Fruit fly (Drosophila melanogaster) whole organism, adult: ENCODE measurements around the gene homer.

Experiments
- CG11617 ChIP-seq: fragments of 200-800 bp; sonication (Bioruptor generic); optimal IDR thresholded peaks from 2 replicates; lab custom pipeline; 2017; ENCODE audit warnings: mild to moderate bottlenecking, missing biosample characterization, missing genetic modification reagents, missing genetic modification characterization
- CG12768 ChIP-seq: fragments of 200-800 bp; sonication (Bioruptor generic); optimal IDR thresholded peaks from 2 replicates; lab custom pipeline; 2017; ENCODE audit warnings: missing biosample characterization, missing genetic modification characterization, mild to moderate bottlenecking, moderate library complexity, missing genetic modification reagents
- CG14711 ChIP-seq: fragments of 200-800 bp; sonication (Bioruptor generic); optimal IDR thresholded peaks from 2 replicates; lab custom pipeline; 2018; ENCODE audit warnings: missing biosample characterization, mild to moderate bottlenecking, missing genetic modification characterization, moderate library complexity
- CG1620 ChIP-seq: fragments of 200-800 bp; sonication (Bioruptor generic); optimal IDR thresholded peaks from 2 replicates; lab custom pipeline; 2016; ENCODE audit warnings: missing biosample characterization, missing genetic modification characterization
- CG33017 ChIP-seq: fragments of 200-800 bp; sonication (Bioruptor generic); optimal IDR thresholded peaks from 2 replicates; lab custom pipeline; 2018; ENCODE audit warnings: missing biosample characterization, mild to moderate bottlenecking, missing genetic modification characterization, moderate library complexity
- CG7101 ChIP-seq: fragments of 200-800 bp; sonication (Bioruptor generic); optimal IDR thresholded peaks from 2 replicates; lab custom pipeline; 2018; ENCODE audit warnings: missing biosample characterization, mild to moderate bottlenecking, missing genetic modification characterization, moderate library complexity
- Mnt ChIP-seq: fragments of 200-800 bp; sonication (Bioruptor generic); optimal IDR thresholded peaks from 2 replicates; lab custom pipeline; 2016; ENCODE audit warnings: missing biosample characterization, mild to moderate bottlenecking, missing genetic modification characterization
- cic ChIP-seq: fragments of 200-800 bp; sonication (Bioruptor generic); optimal IDR thresholded peaks from 2 replicates; lab custom pipeline; 2017; ENCODE audit warnings: missing biosample characterization, mild to moderate bottlenecking, missing genetic modification characterization, moderate library complexity
- cnc ChIP-seq, 2 experiments: fragments of >200 bp; optimal IDR thresholded peaks; 2 replicates each; lab custom pipeline; 2017
- kay ChIP-seq: fragments of 200-800 bp; sonication (Bioruptor generic); peaks from one replicate; lab custom pipeline; 2016; ENCODE audit warnings: missing biosample characterization, missing genetic modification characterization, borderline replicate concordance
- ovo ChIP-seq: fragments of 200-800 bp; sonication (Bioruptor generic); optimal IDR thresholded peaks from 2 replicates; lab custom pipeline; 2016; ENCODE audit warnings: missing biosample characterization, missing genetic modification characterization
- pad ChIP-seq: fragments of 200-800 bp; sonication (Bioruptor generic); optimal IDR thresholded peaks from 3 replicates; lab custom pipeline; 2017; ENCODE audit warnings: missing biosample characterization, missing genetic modification characterization, mild to moderate bottlenecking, moderate library complexity, missing genetic modification reagents
- tj ChIP-seq: fragments of 200-800 bp; sonication (Bioruptor generic); optimal IDR thresholded peaks from 3 replicates; lab custom pipeline; 2017; ENCODE audit warnings: missing biosample characterization, mild to moderate bottlenecking, missing genetic modification characterization, moderate library complexity
- toe ChIP-seq: fragments of 200-800 bp; sonication (Bioruptor generic); optimal IDR thresholded peaks from 2 replicates; lab custom pipeline; 2016; ENCODE audit warnings: missing biosample characterization, missing genetic modification characterization

dm6 chr2L:6732566-6732965 is 9.4 kb upstream of the homer start, which contains the start of gene TTLL3B:
- TF ChIP-seq toe = no peak
- no peak for TF ChIP-seq CG14711 (tag; lab: Kevin White, UChicago)
- no peak for TF ChIP-seq pad (GFP tag; lab: Kevin White, UChicago)
- TF ChIP-seq Mnt (GFP tag; lab: Kevin White, UChicago) = no peak
- TF ChIP-seq tj (GFP tag; lab: Kevin White, UChicago) = no peak
- no peak for TF ChIP-seq CG1620 (GFP tag; lab: Kevin White, UChicago)
- TF ChIP-seq CG33017 (tag; lab: Kevin White, UChicago) = no peak
- TF ChIP-seq cnc (optimal IDR thresholded peaks at IDR 0.05; lab: Kevin White, UChicago) = no peak
- no peak for TF ChIP-seq CG11617 (GFP tag; lab: Kevin White, UChicago)
- TF ChIP-seq ovo (GFP tag; lab: Kevin White, UChicago) = no peak
- no peak for TF ChIP-seq cic (GFP tag; lab: Kevin White, UChicago)
- TF ChIP-seq CG12768 (GFP tag; lab: Kevin White, UChicago) = no peak
- no peak for TF ChIP-seq kay (GFP tag; lab: Kevin White, UChicago)
- TF ChIP-seq CG7101 (tag; lab: Kevin White, UChicago) = no peak
